Fruit fly (Drosophila melanogaster) whole organism, embryonic: ENCODE results near the gene CG1463.
A peak's percentile ranks its signal among the peaks of the same experiment; 100 is the strongest.

Source experiments
- Bgb ChIP-seq: fragments of 200-800 bp; sonication (Bioruptor generic); IDR thresholded peaks from 2 replicates; pipeline ENCODE4 v1.3.6; 2022; ENCODE audit warnings: missing biosample characterization, missing genetic modification characterization; ENCODE audit not compliant: partially characterized antibody
- Blimp-1 ChIP-seq: fragments of 200-800 bp; sonication (Bioruptor generic); optimal IDR thresholded peaks from 3 replicates; lab custom pipeline; 2018; ENCODE audit warnings: missing biosample characterization, missing genetic modification characterization, mild to moderate bottlenecking, moderate library complexity, missing genetic modification reagents
- CG10321 ChIP-seq: fragments of 200-800 bp; sonication (Bioruptor generic); IDR thresholded peaks from 2 replicates; pipeline ENCODE4 v1.3.6; 2022; ENCODE audit warnings: missing biosample characterization, missing genetic modification characterization
- CG10366 ChIP-seq: fragments of 200-800 bp; sonication (Bioruptor generic); IDR thresholded peaks from 2 replicates; pipeline ENCODE4 v1.3.6; 2022; ENCODE audit warnings: missing biosample characterization, missing genetic modification characterization
- CG10654 ChIP-seq: fragments of 200-800 bp; sonication (Bioruptor generic); optimal IDR thresholded peaks from 2 replicates; lab custom pipeline; 2016; ENCODE audit warnings: missing biosample characterization, missing genetic modification characterization
- CG12219 ChIP-seq: fragments of 200-800 bp; sonication (Bioruptor generic); optimal IDR thresholded peaks from 3 replicates; lab custom pipeline; 2018; ENCODE audit warnings: missing biosample characterization, mild to moderate bottlenecking, missing genetic modification characterization
- CG12659 ChIP-seq: fragments of 200-800 bp; sonication (Bioruptor generic); optimal IDR thresholded peaks from 3 replicates; lab custom pipeline; 2017; ENCODE audit warnings: mild to moderate bottlenecking, missing biosample characterization, missing genetic modification reagents, missing genetic modification characterization
- CG14710 ChIP-seq: fragments of 200-800 bp; sonication (Bioruptor generic); optimal IDR thresholded peaks from 3 replicates; lab custom pipeline; 2019; ENCODE audit warnings: missing biosample characterization, mild to moderate bottlenecking, missing genetic modification characterization, moderate library complexity
- CG17912 ChIP-seq: fragments of 200-800 bp; sonication (Bioruptor generic); optimal IDR thresholded peaks from 2 replicates; lab custom pipeline; 2018; ENCODE audit warnings: missing biosample characterization, mild to moderate bottlenecking, missing genetic modification characterization
- CG2678 ChIP-seq: fragments of 200-800 bp; sonication (Bioruptor generic); optimal IDR thresholded peaks from 3 replicates; lab custom pipeline; 2019; ENCODE audit warnings: missing biosample characterization, mild to moderate bottlenecking, missing genetic modification characterization, moderate library complexity
- CG2889 ChIP-seq: fragments of 200-800 bp; sonication (Bioruptor generic); IDR thresholded peaks from 3 replicates; pipeline ENCODE4 v1.3.6; 2022; ENCODE audit warnings: missing biosample characterization, missing genetic modification characterization
- CG31388 ChIP-seq: fragments of 200-800 bp; sonication (Bioruptor generic); optimal IDR thresholded peaks from 2 replicates; lab custom pipeline; 2016; ENCODE audit warnings: missing biosample characterization, missing genetic modification characterization
- CG34224 ChIP-seq: fragments of 200-800 bp; sonication (Bioruptor generic); IDR thresholded peaks from 3 replicates; pipeline ENCODE4 v1.3.6; 2022; ENCODE audit warnings: missing biosample characterization, missing genetic modification characterization; ENCODE audit not compliant: partially characterized antibody
- CG3847 ChIP-seq: fragments of 200-800 bp; sonication (Bioruptor generic); IDR thresholded peaks from 2 replicates; pipeline ENCODE4 v1.3.6; 2022; ENCODE audit warnings: missing biosample characterization, missing genetic modification characterization
- CG42726 ChIP-seq: fragments of 200-800 bp; sonication (Bioruptor generic); IDR thresholded peaks from 2 replicates; pipeline ENCODE4 v1.3.6; 2022; ENCODE audit warnings: missing biosample characterization, missing genetic modification characterization; ENCODE audit not compliant: partially characterized antibody
- CG4360 ChIP-seq: fragments of 200-800 bp; sonication (Bioruptor generic); IDR thresholded peaks from 2 replicates; pipeline ENCODE4 v1.3.6; 2022; ENCODE audit warnings: missing biosample characterization, missing genetic modification characterization
- CG6654 ChIP-seq: fragments of 200-800 bp; sonication (Bioruptor generic); optimal IDR thresholded peaks from 2 replicates; lab custom pipeline; 2017; ENCODE audit warnings: missing biosample characterization, mild to moderate bottlenecking, missing genetic modification characterization
- CG8944 ChIP-seq: fragments of 200-800 bp; sonication (Bioruptor generic); optimal IDR thresholded peaks from 3 replicates; lab custom pipeline; 2016; ENCODE audit warnings: missing biosample characterization, missing genetic modification characterization
- CG9932 ChIP-seq: fragments of 200-800 bp; sonication (Bioruptor generic); IDR thresholded peaks from 2 replicates; pipeline ENCODE4 v1.3.6; 2022; ENCODE audit warnings: missing biosample characterization, missing genetic modification characterization
- Dip3 ChIP-seq: fragments of 200-800 bp; sonication (Bioruptor generic); optimal IDR thresholded peaks from 3 replicates; lab custom pipeline; 2016; ENCODE audit warnings: missing biosample characterization, missing genetic modification characterization
- Dll ChIP-seq: fragments of 200-800 bp; sonication (Bioruptor generic); IDR thresholded peaks from 4 replicates; pipeline ENCODE4 v1.3.6; 2022; ENCODE audit warnings: missing biosample characterization, missing genetic modification characterization; ENCODE audit not compliant: partially characterized antibody
- Ets97D ChIP-seq: fragments of 200-800 bp; sonication (Bioruptor generic); optimal IDR thresholded peaks from 3 replicates; lab custom pipeline; 2016; ENCODE audit warnings: missing biosample characterization, missing genetic modification characterization
- PHDP ChIP-seq: fragments of 200-800 bp; sonication (Bioruptor generic); optimal IDR thresholded peaks from 3 replicates; lab custom pipeline; 2018; ENCODE audit warnings: missing biosample characterization, mild to moderate bottlenecking, missing genetic modification characterization, moderate library complexity
- Stat92E ChIP-seq, 3 experiments: fragments of >200 bp in 2 of 3; fragments of 200-800 bp in 1 of 3; sonication (Bioruptor generic) in 1 of 3; optimal IDR thresholded peaks; 2 replicates each; lab custom pipeline; 2017 to 2019; ENCODE audit warnings: missing biosample characterization in 3 of 3, missing genetic modification characterization in 3 of 3, mild to moderate bottlenecking in 1 of 3, moderate library complexity in 1 of 3
- Trl ChIP-seq, 3 experiments: fragments of >200 bp in 2 of 3; fragments of 200-800 bp in 1 of 3; sonication (Bioruptor generic) in 1 of 3; optimal IDR thresholded peaks; 2 replicates in 1 of 3; 3 replicates in 2 of 3; lab custom pipeline; 2016 to 2017; ENCODE audit warnings: missing biosample characterization in 1 of 3, missing genetic modification characterization in 1 of 3
- Vsx1 ChIP-seq: fragments of 200-800 bp; sonication (Bioruptor generic); optimal IDR thresholded peaks from 2 replicates; lab custom pipeline; 2017; ENCODE audit warnings: missing biosample characterization, mild to moderate bottlenecking, missing genetic modification characterization, missing genetic modification reagents
- bsh ChIP-seq, 2 experiments: fragments of 200-800 bp; sonication (Bioruptor generic); optimal IDR thresholded peaks; 2 replicates each; lab custom pipeline; 2017 to 2018; ENCODE audit warnings: mild to moderate bottlenecking in 2 of 2, missing biosample characterization in 2 of 2, missing genetic modification characterization in 2 of 2, moderate library complexity in 1 of 2
- btn ChIP-seq: fragments of 200-800 bp; sonication (Bioruptor generic); optimal IDR thresholded peaks from 2 replicates; lab custom pipeline; 2016; ENCODE audit warnings: missing biosample characterization, missing genetic modification characterization
- fd96Cb ChIP-seq: fragments of 200-800 bp; sonication (Bioruptor generic); optimal IDR thresholded peaks from 2 replicates; lab custom pipeline; 2018; ENCODE audit warnings: missing biosample characterization, mild to moderate bottlenecking, missing genetic modification characterization, moderate library complexity
- fru ChIP-seq: fragments of >200 bp; optimal IDR thresholded peaks from 2 replicates; lab custom pipeline; 2017
- gce ChIP-seq: fragments of 200-800 bp; sonication (Bioruptor generic); IDR thresholded peaks from 3 replicates; pipeline ENCODE4 v1.3.6; 2022; ENCODE audit warnings: missing biosample characterization, missing genetic modification characterization
- gcm ChIP-seq: fragments of 200-800 bp; sonication (Bioruptor generic); optimal IDR thresholded peaks from 2 replicates; lab custom pipeline; 2019; ENCODE audit warnings: missing biosample characterization, mild to moderate bottlenecking, missing genetic modification characterization, moderate library complexity
- grn ChIP-seq: fragments of 200-800 bp; sonication (Bioruptor generic); optimal IDR thresholded peaks from 3 replicates; lab custom pipeline; 2017; ENCODE audit warnings: missing biosample characterization, missing genetic modification characterization
- ind ChIP-seq: fragments of 200-800 bp; sonication (Bioruptor generic); optimal IDR thresholded peaks from 3 replicates; lab custom pipeline; 2016; ENCODE audit warnings: missing biosample characterization, missing genetic modification characterization
- inv ChIP-seq: fragments of 200-800 bp; sonication (Bioruptor generic); IDR thresholded peaks from 2 replicates; pipeline ENCODE4 v1.3.6; 2022; ENCODE audit warnings: missing biosample characterization, missing genetic modification characterization; ENCODE audit not compliant: partially characterized antibody
- jigr1 ChIP-seq: fragments of 200-800 bp; sonication (Bioruptor generic); IDR thresholded peaks from 3 replicates; pipeline ENCODE4 v1.3.6; 2022; ENCODE audit warnings: missing biosample characterization, missing genetic modification characterization
- kah ChIP-seq: fragments of 200-800 bp; sonication (Bioruptor generic); optimal IDR thresholded peaks from 2 replicates; lab custom pipeline; 2018; ENCODE audit warnings: missing biosample characterization, mild to moderate bottlenecking, missing genetic modification characterization
- ken ChIP-seq: fragments of 200-800 bp; sonication (Bioruptor generic); IDR thresholded peaks from 3 replicates; pipeline ENCODE4 v1.3.6; 2022; ENCODE audit warnings: missing biosample characterization, missing genetic modification characterization
- nom ChIP-seq: fragments of 200-800 bp; sonication (Bioruptor generic); optimal IDR thresholded peaks from 2 replicates; lab custom pipeline; 2017; ENCODE audit warnings: missing biosample characterization, missing genetic modification characterization, mild to moderate bottlenecking, moderate library complexity, missing genetic modification reagents
- org-1 ChIP-seq: fragments of 200-800 bp; sonication (Bioruptor generic); optimal IDR thresholded peaks from 2 replicates; lab custom pipeline; 2017; ENCODE audit warnings: missing biosample characterization, missing genetic modification characterization
- prd ChIP-seq, 3 experiments: fragments of >200 bp in 2 of 3; fragments of 200-800 bp in 1 of 3; sonication (Bioruptor generic) in 1 of 3; optimal IDR thresholded peaks in 2 of 3; IDR thresholded peaks in 1 of 3; 2 replicates in 2 of 3; 3 replicates in 1 of 3; pipeline versions ENCODE4 v1.3.6 to Lab custom; 2017 to 2022; ENCODE audit warnings: missing biosample characterization in 1 of 3, missing genetic modification characterization in 1 of 3
- psq ChIP-seq: fragments of 200-800 bp; sonication (Bioruptor generic); optimal IDR thresholded peaks from 2 replicates; lab custom pipeline; 2017; ENCODE audit warnings: missing biosample characterization, missing genetic modification characterization
- pzg ChIP-seq: fragments of 200-800 bp; sonication (Bioruptor generic); optimal IDR thresholded peaks from 3 replicates; lab custom pipeline; 2018; ENCODE audit warnings: missing biosample characterization, mild to moderate bottlenecking, missing genetic modification characterization, moderate library complexity
- slp2 ChIP-seq: fragments of 200-800 bp; sonication (Bioruptor generic); optimal IDR thresholded peaks from 2 replicates; lab custom pipeline; 2016; ENCODE audit warnings: missing biosample characterization, missing genetic modification characterization
- so ChIP-seq: fragments of 200-800 bp; sonication (Bioruptor generic); IDR thresholded peaks from 3 replicates; pipeline ENCODE4 v1.3.6; 2022; ENCODE audit warnings: missing biosample characterization, missing genetic modification characterization
- stc ChIP-seq: fragments of 200-800 bp; sonication (Bioruptor generic); IDR thresholded peaks from 2 replicates; pipeline ENCODE4 v1.3.6; 2022; ENCODE audit warnings: missing biosample characterization, missing genetic modification characterization
- tio ChIP-seq: fragments of 200-800 bp; sonication (Bioruptor generic); optimal IDR thresholded peaks from 2 replicates; lab custom pipeline; 2017; ENCODE audit warnings: missing biosample characterization, missing genetic modification characterization, inconsistent platforms
- ttk ChIP-seq: fragments of 200-800 bp; sonication (Bioruptor generic); IDR thresholded peaks from 2 replicates; pipeline ENCODE4 v2.1.2; 2022; ENCODE audit warnings: missing biosample characterization, missing genetic modification characterization
- zen2 ChIP-seq: fragments of 200-800 bp; sonication (Bioruptor generic); IDR thresholded peaks from 3 replicates; pipeline ENCODE4 v1.3.6; 2022; ENCODE audit warnings: missing biosample characterization, missing genetic modification characterization; ENCODE audit not compliant: partially characterized antibody

Gene CG1463

dm6 chrX:12595100-12595609 lies 16.3 kb downstream of the CG1463 start (continued):
- no peak for TF ChIP-seq CG2889 (GFP tag; lab: Robert Waterston, UW)
- TF ChIP-seq so = no peak
- TF ChIP-seq Ets97D = no peak
- TF ChIP-seq pzg = peak; percentile 21
- no peak for TF ChIP-seq Stat92E (GFP tag; optimal IDR thresholded peaks at IDR 0.05; lab: Kevin White, UChicago)
- TF ChIP-seq CG12659 (GFP tag; lab: Kevin White, UChicago) = no peak
- TF ChIP-seq CG31388 (GFP tag; lab: Kevin White, UChicago) = no peak
- TF ChIP-seq Blimp-1 (GFP tag; lab: Kevin White, UChicago) = no peak
- TF ChIP-seq Dll (GFP tag; lab: Robert Waterston, UW) = no peak
- no peak for TF ChIP-seq psq (GFP tag; lab: Kevin White, UChicago)
- TF ChIP-seq fd96Cb (tag; lab: Kevin White, UChicago) = no peak
- TF ChIP-seq fru (lab: Kevin White, UChicago) = no peak
- peak; percentile 36; the same call in 1 of the 3 replicates for TF ChIP-seq CG34224 (GFP tag; lab: Robert Waterston, UW)
- peak; percentile 16; the same call in 1 of the 2 replicates for TF ChIP-seq Bgb
- TF ChIP-seq CG12219 = no peak
- TF ChIP-seq Dip3 (GFP tag; lab: Kevin White, UChicago) = no peak
- TF ChIP-seq CG17912 (GFP tag; lab: Kevin White, UChicago) = no peak
- TF ChIP-seq zen2 (GFP tag; lab: Robert Waterston, UW) = no peak
- no peak for TF ChIP-seq bsh (GFP tag; optimal IDR thresholded peaks at IDR 0.05; lab: Kevin White, UChicago)
- TF ChIP-seq Vsx1 (GFP tag; lab: Kevin White, UChicago) = no peak
- no peak for TF ChIP-seq stc (GFP tag; lab: Robert Waterston, UW)
- no peak for TF ChIP-seq btn (GFP tag; lab: Kevin White, UChicago)
- TF ChIP-seq Trl (optimal IDR thresholded peaks at IDR 0.05; lab: Kevin White, UChicago) = no peak
- TF ChIP-seq Trl (GFP tag; optimal IDR thresholded peaks at IDR 0.05; lab: Kevin White, UChicago) = no peak
- TF ChIP-seq nom (GFP tag; lab: Kevin White, UChicago) = no peak
- no peak for TF ChIP-seq inv (GFP tag; lab: Robert Waterston, UW)
- TF ChIP-seq grn (GFP tag; lab: Kevin White, UChicago) = no peak
- no peak for TF ChIP-seq CG10321 (GFP tag; lab: Robert Waterston, UW)
- TF ChIP-seq ken (GFP tag; lab: Robert Waterston, UW) = no peak
- TF ChIP-seq CG4360 = no peak
- no peak for TF ChIP-seq CG8944 (GFP tag; lab: Kevin White, UChicago)
- no peak for TF ChIP-seq CG2678 (tag; lab: Kevin White, UChicago)
- TF ChIP-seq slp2 (GFP tag; lab: Kevin White, UChicago) = no peak
- TF ChIP-seq PHDP (tag; lab: Kevin White, UChicago) = no peak
- no peak for TF ChIP-seq ttk
- TF ChIP-seq org-1 (GFP tag; lab: Kevin White, UChicago) = no peak
- peak; percentile 24; the same call in 1 of the 2 replicates for TF ChIP-seq CG42726 (GFP tag; lab: Robert Waterston, UW)
- no peak for TF ChIP-seq CG6654 (GFP tag; lab: Kevin White, UChicago)
- no peak for TF ChIP-seq CG3847 (GFP tag; lab: Robert Waterston, UW)
- TF ChIP-seq jigr1 (GFP tag; lab: Robert Waterston, UW) = no peak
- TF ChIP-seq CG10366 (GFP tag; lab: Robert Waterston, UW) = no peak
- no peak for TF ChIP-seq tio (GFP tag; lab: Kevin White, UChicago)
- no peak for TF ChIP-seq CG14710 (tag; lab: Kevin White, UChicago)
- no peak for TF ChIP-seq ind (GFP tag; lab: Kevin White, UChicago)
- TF ChIP-seq kah (GFP tag; lab: Kevin White, UChicago) = peak; percentile 40
- TF ChIP-seq prd (optimal IDR thresholded peaks at IDR 0.05; lab: Kevin White, UChicago) = no peak
- TF ChIP-seq prd (GFP tag; IDR thresholded peaks at IDR 0.05; lab: Robert Waterston, UW) = no peak
- no peak for TF ChIP-seq CG10654 (GFP tag; lab: Kevin White, UChicago)
- TF ChIP-seq gce (GFP tag; lab: Robert Waterston, UW) = no peak
- TF ChIP-seq gcm (GFP tag; lab: Kevin White, UChicago) = no peak
- TF ChIP-seq CG9932 (GFP tag; lab: Robert Waterston, UW) = no peak
